Fruit fly (Drosophila melanogaster): Measurements from ENCODE around the gene gish.

DNA sequence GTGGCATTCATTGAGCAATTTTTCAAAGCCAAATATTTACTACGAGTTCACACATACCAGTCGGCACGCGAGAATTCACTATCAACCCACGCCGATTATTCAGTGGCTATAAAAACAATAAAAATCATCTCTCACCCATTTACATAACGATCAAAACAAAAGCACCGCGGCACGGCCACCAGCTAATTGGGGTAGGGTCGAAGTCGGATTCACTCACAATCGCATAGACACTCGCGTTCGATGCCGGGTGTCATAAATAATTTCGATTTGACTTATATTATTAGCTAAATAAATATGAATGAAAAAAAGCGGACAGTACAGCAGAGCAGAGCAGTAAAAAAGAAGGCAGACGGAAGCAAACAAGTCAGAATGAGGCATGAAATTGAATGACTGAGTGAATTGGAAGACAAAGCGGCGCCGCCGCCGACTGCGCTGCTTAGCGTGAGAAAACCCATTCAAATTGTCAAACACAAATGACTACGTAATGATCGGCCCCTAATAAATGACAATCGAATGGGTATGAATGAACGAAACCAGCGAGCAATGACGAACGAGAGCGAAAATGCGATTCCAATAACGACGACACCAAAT lies 42.1 kb upstream of the gish start:
- TF ChIP-seq achi (GFP tag; optimal IDR thresholded peaks at IDR 0.05) (no peak), CG6276 (GFP tag; optimal IDR thresholded peaks at IDR 0.05) (no peak), CG11762 (GFP tag; optimal IDR thresholded peaks at IDR 0.05; ENCODE audit: insufficient read depth) (no peak), Sox102F (GFP tag; optimal IDR thresholded peaks at IDR 0.05) (no peak), CG3919 (GFP tag; optimal IDR thresholded peaks at IDR 0.05) (no peak), OdsH (GFP tag; optimal IDR thresholded peaks at IDR 0.05) (no peak), CG10631 (GFP tag; optimal IDR thresholded peaks at IDR 0.05) (no peak), fkh (GFP tag; optimal IDR thresholded peaks at IDR 0.05) (peak; percentile 90), CG4318 (GFP tag; optimal IDR thresholded peaks at IDR 0.05) (no peak), topi (GFP tag; optimal IDR thresholded peaks at IDR 0.05) (no peak)
